Worm (Caenorhabditis elegans) whole organism, dauer: ENCODE measurements around the gene B0507.7.

ENCODE experiments used
- unc-62 ChIP-seq: sonication (generic microtip); optimal IDR thresholded peaks from 2 replicates; lab custom pipeline; 2017; ENCODE audit warnings: missing biosample characterization, missing genetic modification reagents, missing genetic modification characterization

Gene B0507.7

DNA sequence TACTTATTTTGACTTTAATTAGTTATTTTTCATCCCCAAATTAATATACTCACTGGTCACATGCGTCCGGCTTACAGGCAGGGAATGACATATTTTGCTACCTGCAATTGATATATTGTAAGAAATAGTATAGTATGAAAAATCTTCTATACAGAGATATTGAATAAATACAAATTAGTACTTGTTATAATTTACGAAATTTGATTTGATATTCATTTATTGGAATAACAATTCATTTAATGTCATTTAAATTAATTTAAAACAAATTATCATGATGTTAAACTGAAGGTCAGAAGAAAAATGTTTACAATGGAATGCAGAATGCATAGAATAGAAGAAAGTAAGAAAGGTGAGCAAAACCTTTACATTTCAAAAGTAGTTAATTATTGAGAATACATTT, at the start of gene B0507.7:
Gene B0507.7, minus strand, starts transcription at position 101 of the 400 bp plus-strand sequence.
- TF ChIP-seq unc-62 = no peak

DNA sequence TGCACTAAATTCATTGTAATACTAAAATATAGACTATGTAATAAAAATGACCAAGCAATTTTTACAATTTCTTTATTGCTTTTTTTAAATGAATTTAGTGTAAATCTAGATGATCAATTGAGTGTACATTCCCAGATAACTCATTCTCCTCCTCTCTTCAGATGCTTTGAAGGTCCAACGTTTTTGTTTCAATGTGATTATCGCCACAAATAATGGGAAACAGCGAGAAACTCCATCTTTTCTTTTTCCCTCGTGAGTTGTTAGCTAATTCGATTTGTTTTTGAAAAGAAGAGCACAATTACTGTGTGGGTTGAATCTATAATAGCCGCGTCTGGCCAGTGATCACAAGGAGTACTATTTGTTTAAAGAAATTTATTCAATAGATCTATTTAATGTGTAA, 46.5 kb upstream of the B0507.7 start:
- no peak for TF ChIP-seq unc-62

DNA sequence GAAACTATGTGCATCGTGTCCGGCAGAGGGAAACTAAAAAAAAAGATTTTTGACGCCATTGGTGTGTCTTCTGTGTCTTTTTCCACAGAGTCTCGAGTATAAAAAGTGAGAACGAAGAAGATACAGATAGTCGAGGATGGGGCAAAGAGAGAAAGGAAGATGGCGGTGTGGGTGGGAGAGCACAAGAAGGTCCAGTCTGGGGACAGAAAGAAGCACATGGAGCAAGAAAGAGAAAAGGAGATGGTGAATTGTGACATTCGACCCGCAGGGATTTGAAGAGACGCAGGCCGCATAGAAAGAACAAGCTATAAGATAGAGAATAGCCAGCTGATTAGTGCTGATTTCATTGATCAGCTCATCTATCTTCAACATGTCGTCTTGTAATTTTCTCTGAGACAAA, 43.7 kb upstream of the B0507.7 start:
- no peak for TF ChIP-seq unc-62

DNA sequence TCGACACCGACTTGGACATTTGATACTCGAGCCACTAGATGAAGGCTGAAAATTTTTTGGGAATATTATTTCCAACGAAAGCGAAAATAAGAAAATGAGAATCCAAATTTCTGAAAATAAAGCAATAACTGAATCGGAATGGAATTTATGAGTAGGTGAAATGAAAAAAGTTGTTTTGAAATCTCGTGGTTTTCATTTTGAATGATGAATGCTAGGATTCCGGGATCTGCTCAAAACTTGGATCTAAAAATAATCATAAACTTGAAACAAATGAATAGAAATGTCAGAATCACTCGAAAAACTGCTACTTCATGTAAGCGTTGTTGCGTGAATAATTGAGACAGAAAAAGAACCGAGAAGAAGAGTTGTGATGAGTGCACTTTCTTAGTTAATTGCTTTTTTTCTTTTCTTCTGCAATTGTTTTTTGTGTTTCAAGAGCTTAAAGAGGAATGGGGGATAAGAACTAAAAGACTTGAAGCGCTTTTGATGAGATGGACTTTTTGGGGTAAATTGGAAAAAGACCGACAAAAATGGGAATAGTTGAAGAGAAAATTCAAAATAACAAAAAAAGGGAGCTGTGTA, 42.6 kb upstream of the B0507.7 start, which contains the start of gene magu-2:
Gene magu-2, minus strand, starts transcription at position 51 of the 582 bp plus-strand sequence.
- no peak for TF ChIP-seq unc-62

DNA sequence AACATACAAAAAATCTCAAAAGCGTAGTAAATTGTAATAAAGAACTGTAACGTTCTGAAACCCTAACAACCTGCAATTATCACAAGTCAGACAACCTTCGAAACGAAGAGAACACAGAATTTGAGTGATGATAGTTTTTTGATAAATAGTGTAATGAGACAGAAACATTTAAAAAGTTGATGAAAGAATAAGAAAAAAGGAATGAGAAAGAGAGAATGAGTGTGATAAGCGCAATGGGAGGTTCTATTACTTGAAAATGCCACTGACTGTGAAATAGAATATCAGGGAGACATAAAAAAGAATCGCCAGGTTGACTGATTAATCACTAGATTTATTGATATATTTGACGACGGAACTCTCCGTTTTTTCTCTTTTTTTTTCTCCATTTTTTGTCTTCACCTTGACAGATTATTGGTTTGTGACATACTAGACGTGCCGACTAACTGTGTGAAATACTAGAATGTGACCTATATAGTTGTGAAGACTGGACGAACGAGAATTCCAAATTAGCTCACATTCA, 40.8 kb upstream of the B0507.7 start:
- TF ChIP-seq unc-62 = no peak

DNA sequence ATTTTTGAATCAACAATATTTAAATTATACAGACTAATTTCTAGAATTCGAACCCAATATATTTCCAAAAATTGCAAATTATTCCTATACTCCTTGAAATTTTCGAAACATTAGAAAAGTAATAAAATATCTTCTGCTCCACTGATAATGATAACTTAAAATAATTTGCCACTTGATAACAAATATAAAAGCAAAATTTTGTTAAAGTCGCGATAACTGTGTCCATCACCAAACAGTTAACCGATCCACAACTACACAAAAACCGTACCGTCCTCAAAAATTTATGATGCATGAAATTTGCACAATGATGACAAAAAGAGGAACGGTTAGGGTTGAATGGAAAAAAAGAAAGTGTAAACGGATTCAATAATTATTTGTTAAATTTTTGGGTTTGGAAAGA, 40.0 kb upstream of the B0507.7 start:
- no peak for TF ChIP-seq unc-62

DNA sequence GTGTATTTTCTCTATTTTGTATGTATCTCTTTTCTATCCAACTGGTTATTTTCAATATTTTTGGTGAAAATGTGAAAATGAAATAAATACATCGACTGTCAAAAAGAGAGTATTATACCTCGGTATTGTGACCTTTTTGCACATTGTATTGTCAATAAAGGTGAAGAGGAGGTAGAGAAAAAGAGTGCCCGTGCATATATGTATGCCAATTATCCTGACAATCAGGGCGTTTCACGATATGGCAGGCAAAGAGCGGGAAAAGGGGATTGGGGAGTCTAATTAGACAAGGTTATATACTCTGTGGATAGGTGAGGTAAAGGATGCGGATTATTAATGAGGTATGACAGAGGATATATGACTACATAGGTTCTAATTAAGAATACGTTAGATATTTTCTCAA, 38.4 kb upstream of the B0507.7 start:
- TF ChIP-seq unc-62 = no peak

DNA sequence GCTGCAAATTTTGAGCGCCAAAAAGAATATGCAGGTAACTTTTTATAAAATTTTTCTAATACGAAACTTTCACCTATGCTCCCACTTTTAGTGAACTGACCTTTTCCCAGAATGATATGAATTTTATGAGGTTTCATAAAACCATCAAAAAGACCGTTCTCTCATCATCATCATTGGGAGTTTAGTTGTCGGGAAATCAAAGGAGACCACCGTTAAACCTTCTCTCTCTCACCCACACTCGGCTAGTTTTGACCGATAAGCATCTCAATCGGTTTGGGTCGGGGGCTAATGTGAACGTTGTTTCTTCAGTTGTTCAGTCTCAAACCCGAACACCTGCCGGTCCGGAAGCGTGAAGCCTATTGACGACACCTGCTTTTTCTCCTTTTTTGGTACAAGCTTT, 37.7 kb upstream of the B0507.7 start:
- no peak for TF ChIP-seq unc-62

DNA sequence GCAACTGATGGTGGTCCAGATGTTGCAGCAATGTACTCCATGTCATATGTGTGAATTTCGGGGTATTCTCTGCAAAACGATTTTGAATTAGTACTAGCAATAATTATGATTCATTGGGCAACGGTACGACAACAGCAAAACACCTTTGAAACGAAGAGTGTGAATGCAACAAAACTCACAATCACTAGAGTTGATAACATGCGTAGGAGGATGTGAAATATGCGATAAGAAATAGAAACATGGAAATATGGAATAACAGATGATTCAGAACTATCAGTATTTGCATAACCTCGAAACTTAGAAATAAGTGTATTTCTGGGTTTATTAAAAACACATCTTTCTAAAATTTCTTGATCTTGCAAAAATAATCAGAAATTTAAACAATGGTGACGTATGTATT, 37.0 kb upstream of the B0507.7 start:
- TF ChIP-seq unc-62 = no peak

DNA sequence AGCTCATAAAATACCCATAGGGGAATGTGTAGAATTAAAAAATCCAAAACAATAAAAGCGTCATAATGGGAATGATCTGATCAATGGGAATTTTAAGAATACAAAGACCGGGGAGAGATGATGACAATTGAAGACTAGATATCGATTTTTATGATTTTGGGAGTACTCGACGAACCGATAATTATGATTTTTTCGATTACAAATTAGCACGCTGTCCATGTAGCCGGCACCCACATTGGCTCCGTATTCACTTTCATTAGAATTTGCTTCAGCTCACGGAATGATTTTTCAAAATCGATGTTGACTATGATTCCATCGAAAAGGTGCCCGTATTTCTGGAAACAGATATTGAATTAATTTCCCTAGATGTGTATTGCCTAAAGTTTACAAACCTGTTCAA, 34.3 kb upstream of the B0507.7 start:
- TF ChIP-seq unc-62 = no peak

DNA sequence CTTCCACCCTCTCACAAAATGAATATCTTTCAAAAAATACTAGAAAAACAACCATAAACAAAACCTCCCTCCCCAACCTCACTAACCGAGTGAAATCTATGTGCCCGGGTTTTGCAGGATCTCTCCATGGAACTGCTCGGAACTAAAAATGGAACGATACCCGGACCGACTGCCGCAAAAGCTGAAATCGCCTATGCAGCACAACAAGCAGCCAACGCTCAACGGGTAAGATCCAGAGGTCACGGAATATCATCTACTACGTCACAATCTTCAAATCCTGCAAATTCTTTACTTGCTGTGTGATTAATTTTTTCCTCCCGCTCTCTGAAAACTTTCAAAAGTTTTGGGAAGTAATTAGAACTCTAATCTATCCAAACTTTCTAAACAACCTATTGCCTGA, 30.8 kb upstream of the B0507.7 start:
- TF ChIP-seq unc-62 = no peak

DNA sequence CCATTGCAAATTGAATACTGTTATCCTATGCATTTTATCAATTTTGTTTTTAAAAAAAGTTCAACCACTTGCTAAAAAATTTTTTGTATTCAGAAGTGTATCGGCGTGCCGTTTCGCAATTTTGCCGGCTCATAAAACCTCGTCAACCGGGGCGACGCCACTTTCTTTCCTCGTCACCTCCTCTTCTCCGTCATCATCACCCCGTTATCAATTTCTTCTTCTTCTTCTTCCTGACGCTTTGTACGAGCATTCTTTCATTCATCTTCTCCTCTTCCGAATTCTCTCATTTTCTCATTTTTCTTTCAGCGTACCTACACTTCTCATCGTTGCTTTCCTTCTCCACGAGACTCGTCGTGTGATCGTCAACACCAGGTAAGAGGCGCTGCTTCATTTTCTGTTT, 27.7 kb upstream of the B0507.7 start, which contains the start of gene sup-37:
Gene sup-37, plus strand, starts transcription at position 301 of the 400 bp plus-strand sequence.
- TF ChIP-seq unc-62 = no peak

DNA sequence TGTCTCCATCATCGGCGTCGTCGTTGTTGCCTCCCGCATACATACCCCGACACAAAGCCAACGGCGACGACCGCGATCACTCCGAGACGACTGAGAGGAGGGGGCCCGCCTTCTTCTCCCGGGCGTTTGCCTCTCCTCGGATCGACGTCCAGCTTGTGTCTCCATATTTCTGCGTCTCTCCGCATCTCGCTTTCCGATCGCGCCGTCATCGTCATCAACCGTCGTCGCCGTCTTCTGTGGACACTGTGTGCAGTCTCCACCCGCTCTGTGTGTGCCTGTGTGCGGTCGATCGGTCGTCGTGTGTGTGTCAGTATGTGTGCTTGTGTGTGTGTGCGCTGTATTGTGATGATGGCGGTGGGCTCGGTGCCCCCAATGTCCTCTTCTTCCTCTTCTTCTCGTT, 27.0 kb upstream of the B0507.7 start:
- TF ChIP-seq unc-62 = no peak

DNA sequence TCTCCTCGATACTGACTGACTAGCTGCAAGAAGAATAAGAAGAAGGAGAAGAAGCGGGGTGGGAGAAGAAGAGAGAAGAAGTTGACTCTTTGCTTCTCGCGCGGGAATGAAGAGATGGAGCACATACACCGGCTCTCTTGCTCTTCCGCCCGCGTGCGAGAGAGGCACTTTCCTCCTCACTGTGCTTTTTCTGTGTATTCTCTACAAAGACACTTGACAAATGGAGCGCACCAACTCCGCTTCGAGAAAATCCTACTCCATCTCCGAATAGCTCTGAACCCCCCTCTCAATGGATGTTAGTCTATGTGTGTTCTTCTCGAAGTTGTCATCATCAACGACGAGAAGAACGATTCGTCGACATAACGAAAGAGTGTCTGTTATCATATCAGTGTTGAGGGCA, 26.0 kb upstream of the B0507.7 start:
- TF ChIP-seq unc-62 = no peak

DNA sequence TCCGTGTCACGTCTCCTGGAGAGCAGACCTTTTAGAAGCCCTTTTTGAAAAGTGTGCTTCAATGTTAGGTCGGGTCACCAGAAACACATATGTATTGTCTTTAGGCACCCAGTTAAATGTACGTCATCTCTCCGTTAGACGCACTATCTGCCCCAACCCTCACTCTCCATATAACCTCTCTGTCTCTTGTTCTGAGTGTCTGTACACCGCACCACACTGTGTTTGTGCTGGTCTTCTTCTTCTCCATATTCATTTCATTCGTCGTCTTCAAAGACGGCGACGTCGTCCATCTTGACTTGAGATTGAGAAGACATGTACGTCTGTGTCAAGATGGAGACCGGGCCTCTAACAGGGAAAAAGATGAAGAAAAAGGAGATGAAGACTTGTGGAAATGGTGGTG, 23.6 kb upstream of the B0507.7 start:
- TF ChIP-seq unc-62 = no peak

DNA sequence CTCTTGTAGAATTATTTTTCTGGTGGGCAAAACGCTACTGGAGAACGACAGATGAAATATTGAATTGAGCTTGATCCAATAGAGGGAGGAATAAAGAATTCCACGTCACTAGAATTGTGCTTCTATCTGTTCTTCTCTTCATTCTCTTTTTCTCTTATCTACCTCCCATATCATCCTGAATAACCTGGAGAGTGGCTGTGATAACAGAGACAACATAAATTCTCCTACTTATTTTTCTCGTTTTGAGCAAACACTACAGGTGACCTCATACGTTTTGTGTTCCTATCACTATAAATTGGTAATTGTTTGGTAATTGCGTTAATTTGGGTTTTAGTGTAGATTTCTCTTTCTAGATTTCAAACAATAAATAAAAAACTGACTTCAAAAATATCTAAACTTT, 22.6 kb upstream of the B0507.7 start:
- TF ChIP-seq unc-62 = no peak

DNA sequence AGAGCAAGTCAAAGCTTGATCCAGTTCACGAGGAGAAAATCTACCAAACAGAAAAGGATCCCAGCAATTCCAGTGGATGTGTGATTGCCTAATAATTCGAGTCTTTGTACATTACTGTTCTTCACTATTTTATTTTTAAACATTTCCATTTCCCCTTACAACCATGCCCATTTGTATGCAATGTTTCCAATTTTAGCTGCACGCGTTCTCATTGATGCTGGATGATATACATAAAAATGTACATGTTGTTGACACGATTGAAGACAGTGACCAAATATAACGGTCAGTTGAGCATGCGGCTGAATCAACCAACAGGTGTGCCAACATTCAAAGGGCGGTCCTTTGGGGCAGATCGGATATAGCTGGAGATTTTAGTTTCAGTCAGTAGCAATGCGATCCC, 17.8 kb upstream of the B0507.7 start, which contains the start of gene B0507.1:
Gene B0507.1, plus strand, starts transcription at position 301 of the 400 bp plus-strand sequence.
- no peak for TF ChIP-seq unc-62

DNA sequence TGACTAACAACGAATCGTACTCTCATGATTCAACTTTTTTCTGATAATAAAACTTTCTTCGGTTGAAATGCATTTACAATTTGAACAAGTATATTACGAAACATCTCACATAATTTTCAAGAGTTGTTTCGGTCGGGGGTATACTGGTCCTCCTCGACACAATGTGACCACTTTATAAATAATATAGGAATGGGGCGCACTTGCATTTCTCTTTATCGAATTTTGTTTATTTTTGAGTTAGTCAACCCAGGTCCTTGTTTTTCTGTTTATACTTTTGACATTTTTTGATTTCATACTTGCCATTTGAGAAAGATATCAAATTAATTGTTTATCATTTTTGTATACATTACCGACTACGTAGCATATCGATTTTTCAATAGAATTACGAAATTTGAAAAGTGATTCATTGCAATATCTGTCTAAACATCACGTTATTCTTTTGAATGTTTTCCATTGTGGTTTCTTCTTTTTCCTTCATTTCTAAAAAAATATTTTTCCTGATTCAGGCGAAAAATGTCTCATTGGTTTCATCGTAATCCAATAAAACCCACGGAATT, 15.4 kb upstream of the B0507.7 start, which contains the start of gene B0507.2:
Gene B0507.2, plus strand, starts transcription at position 507 of the 557 bp plus-strand sequence.
- TF ChIP-seq unc-62 = no peak
